Worm (Caenorhabditis elegans) whole organism, young adult: ENCODE data around the gene C56G2.4.

Experiments used
- ceh-27 ChIP-seq: fragments of 200-800 bp; sonication (Bioruptor generic); optimal IDR thresholded peaks from 2 replicates; lab custom pipeline; 2018; ENCODE audit warnings: mild to moderate bottlenecking, missing genetic modification characterization, moderate library complexity, missing compliant biosample characterization
- nhr-80 ChIP-seq: sonication (generic microtip); optimal IDR thresholded peaks from 2 replicates; lab custom pipeline; 2016; ENCODE audit warnings: missing genetic modification characterization, missing compliant biosample characterization
- pbrm-1 ChIP-seq: fragments of 200-800 bp; sonication (Bioruptor generic); IDR thresholded peaks from 2 replicates; pipeline ENCODE4 v1.3.6; 2022; ENCODE audit warnings: missing genetic modification reagents, missing genetic modification characterization, missing compliant biosample characterization
- pha-4 ChIP-seq: fragments of 150-350 bp; sonication (generic microtip); optimal IDR thresholded peaks from 2 replicates; lab custom pipeline; 2014; ENCODE audit warnings: missing biosample characterization, missing genetic modification reagents, missing genetic modification characterization
- sea-2 ChIP-seq: fragments of 200-800 bp; sonication (Bioruptor generic); IDR thresholded peaks from 2 replicates; pipeline ENCODE4 v1.3.6; 2022; ENCODE audit warnings: missing genetic modification characterization, missing compliant biosample characterization
- snpc-4 ChIP-seq, 5 experiments: fragments of 150-350 bp in 1 of 5; sonication (generic microtip) in 4 of 5; optimal IDR thresholded peaks; 2 replicates each; lab custom pipeline; 2014 to 2018; ENCODE audit warnings: missing genetic modification characterization in 5 of 5, missing biosample characterization in 3 of 5, antibody characterized with exemption in 2 of 5, mild to moderate bottlenecking in 2 of 5, missing compliant biosample characterization in 2 of 5, missing genotype in 2 of 5, moderate library complexity in 2 of 5, missing genetic modification reagents in 1 of 5

DNA sequence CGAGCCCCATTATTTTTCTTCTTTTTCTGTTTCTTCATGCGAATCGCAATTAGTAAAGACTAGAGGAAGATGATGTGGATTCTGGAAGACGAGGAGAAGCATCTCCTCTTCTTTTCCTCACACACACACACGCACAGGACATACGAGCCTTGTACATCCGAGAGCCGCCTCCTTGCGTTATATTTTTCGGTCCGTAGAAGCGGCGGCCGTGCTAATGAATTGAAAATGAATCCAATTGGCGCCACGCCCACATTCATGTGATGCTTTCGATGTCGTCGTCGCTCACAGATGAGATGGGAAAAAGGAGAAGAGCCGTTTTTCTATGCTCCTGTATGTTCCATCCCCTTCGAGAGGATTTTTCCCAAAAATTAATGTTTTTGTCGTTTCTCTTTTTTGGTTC, 19.9 kb downstream of the C56G2.4 start:
- TF ChIP-seq snpc-4 (GFP tag; optimal IDR thresholded peaks at IDR 0.05; lab: Kevin White, UChicago) (no peak), snpc-4 (tag; optimal IDR thresholded peaks at IDR 0.05; lab: Kevin White, UChicago) (no peak), pha-4 (tag; lab: Kevin White, UChicago) (no peak), nhr-80 (no peak), pbrm-1 (GFP tag; lab: Robert Waterston, UW) (no peak), ceh-27 (GFP tag; lab: Kevin White, UChicago) (no peak), sea-2 (GFP tag; lab: Robert Waterston, UW) (no peak)
